Fruit fly (Drosophila melanogaster) whole organism: ENCODE data around the gene sens.

Experiments used
- psq ChIP-seq: fragments of >200 bp; optimal IDR thresholded peaks from 2 replicates; lab custom pipeline; 2017
- usp ChIP-seq: fragments of >200 bp; optimal IDR thresholded peaks from 2 replicates; lab custom pipeline; 2017; ENCODE audit warnings: missing biosample characterization, missing genetic modification characterization, mixed read lengths

DNA sequence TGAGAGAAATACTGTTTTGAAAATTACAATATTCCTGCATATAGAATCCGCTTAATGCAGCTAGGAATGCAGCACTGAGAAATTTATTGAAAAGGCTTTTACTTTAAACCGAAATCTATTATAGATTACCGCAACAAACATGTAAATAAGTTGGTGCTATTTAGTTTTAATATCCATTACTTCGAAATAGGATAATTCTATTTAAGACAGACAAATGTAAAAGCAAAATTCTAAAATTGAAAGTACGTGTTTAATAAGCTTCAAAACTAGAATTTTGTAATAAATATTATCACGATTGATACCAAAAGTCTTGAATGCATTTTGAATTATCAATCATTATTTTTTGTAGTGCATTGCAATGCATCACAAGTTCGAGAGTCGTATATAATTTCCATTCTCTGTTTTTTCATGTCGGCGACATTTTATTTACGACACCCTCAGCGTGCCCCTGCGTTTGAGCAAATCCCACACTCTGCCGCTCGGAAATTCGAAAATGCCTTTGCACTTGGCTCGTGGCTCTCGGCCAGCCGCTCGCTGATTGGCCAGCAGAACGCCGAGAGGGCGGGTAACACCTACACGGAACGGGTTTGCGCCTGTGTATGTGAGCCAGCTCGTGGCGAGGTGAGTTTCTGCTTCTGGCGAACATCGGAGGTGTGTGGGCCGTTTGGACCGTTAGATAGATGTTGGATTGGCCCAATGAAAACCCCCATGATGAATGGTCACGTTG lies 2.4 kb upstream of the sens start:
- TF ChIP-seq usp (GFP tag; lab: Kevin White, UChicago), result no peak
- no peak for TF ChIP-seq psq (lab: Kevin White, UChicago)
